Fruit fly (Drosophila melanogaster): ENCODE data around the gene zetaCOP.

The zetaCOP gene

dm6 chr3L:16697069-16697468 is 23.7 kb upstream of the zetaCOP start:
- peak; percentile 51 for TF ChIP-seq noc (tag; optimal IDR thresholded peaks at IDR 0.05)

- TF ChIP-seq noc (tag; optimal IDR thresholded peaks at IDR 0.05): peak; percentile 10
These were observed 21.9 kb upstream of the zetaCOP start for dm6 chr3L:16695076-16695847.

dm6 chr3L:16693844-16694243 is 20.5 kb upstream of the zetaCOP start:
- TF ChIP-seq noc (tag; optimal IDR thresholded peaks at IDR 0.05): peak; percentile 56

- TF ChIP-seq noc (tag; optimal IDR thresholded peaks at IDR 0.05): no peak
These were observed 16.7 kb upstream of the zetaCOP start for dm6 chr3L:16690055-16690454.

- no peak for TF ChIP-seq noc (tag; optimal IDR thresholded peaks at IDR 0.05)
These were observed 16.1 kb upstream of the zetaCOP start for dm6 chr3L:16689491-16689890.

dm6 chr3L:16683007-16683406 is 9.7 kb upstream of the zetaCOP start:
- no peak for TF ChIP-seq noc (tag; optimal IDR thresholded peaks at IDR 0.05)

- no peak for TF ChIP-seq noc (tag; optimal IDR thresholded peaks at IDR 0.05)
These were observed 9.0 kb upstream of the zetaCOP start for dm6 chr3L:16682371-16682770.

- TF ChIP-seq noc (tag; optimal IDR thresholded peaks at IDR 0.05): no peak
These were observed 6.3 kb upstream of the zetaCOP start for dm6 chr3L:16679492-16680120.

dm6 chr3L:16670882-16671675 is 2.3 kb downstream of the zetaCOP start:
- TF ChIP-seq noc (tag; optimal IDR thresholded peaks at IDR 0.05): peak; percentile 63

- peak; percentile 51 for TF ChIP-seq noc (tag; optimal IDR thresholded peaks at IDR 0.05)
These were observed 3.2 kb downstream of the zetaCOP start for dm6 chr3L:16670195-16670594.

dm6 chr3L:16668797-16669196 is 4.6 kb downstream of the zetaCOP start:
- TF ChIP-seq noc (tag; optimal IDR thresholded peaks at IDR 0.05): no peak

dm6 chr3L:16667663-16668465 is 5.5 kb downstream of the zetaCOP start, which contains the start of gene Galphaf:
Galphaf (minus strand) TSS chr3L:16667934.
- peak; percentile 63 for TF ChIP-seq noc (tag; optimal IDR thresholded peaks at IDR 0.05)

- no peak for TF ChIP-seq noc (tag; optimal IDR thresholded peaks at IDR 0.05)
These were observed 6.8 kb downstream of the zetaCOP start for dm6 chr3L:16666429-16667005.

- TF ChIP-seq noc (tag; optimal IDR thresholded peaks at IDR 0.05): no peak
These were observed 9.1 kb downstream of the zetaCOP start for dm6 chr3L:16664146-16664722.
